Fruit fly (Drosophila melanogaster): Measurements from ENCODE around the gene CG7091.

- TF ChIP-seq Ets98B (GFP tag; IDR thresholded peaks at IDR 0.05), result no peak
- no peak for TF ChIP-seq Pif1A (GFP tag; optimal IDR thresholded peaks at IDR 0.05)
- TF ChIP-seq CG13204 (GFP tag; optimal IDR thresholded peaks at IDR 0.05), result no peak
- TF ChIP-seq EcR (GFP tag; optimal IDR thresholded peaks at IDR 0.05), result no peak
- no peak for TF ChIP-seq CG17806 (tag; optimal IDR thresholded peaks at IDR 0.05)
- no peak for TF ChIP-seq fd96Ca (GFP tag; IDR thresholded peaks at IDR 0.05)
Observed at dm6 chr3R:12972106-12972505, 5.7 kb upstream of the CG7091 start.

All from whole organism, pupa.